Worm (Caenorhabditis elegans) whole organism, L1 larva: Measurements from ENCODE around the gene erd-2.1.

Experiments
- ceh-88 ChIP-seq: fragments of 200-800 bp; sonication (Bioruptor generic); IDR thresholded peaks from 2 replicates; pipeline ENCODE4 v1.3.6; 2022; ENCODE audit warnings: missing genetic modification characterization, missing compliant biosample characterization
- egl-13 ChIP-seq: sonication (generic microtip); optimal IDR thresholded peaks from 2 replicates; lab custom pipeline; 2016; ENCODE audit warnings: missing genotype, missing genetic modification reagents, missing genetic modification characterization, missing compliant biosample characterization
- ets-5 ChIP-seq: fragments of 200-800 bp; sonication (Bioruptor generic); IDR thresholded peaks from 2 replicates; pipeline ENCODE4 v1.3.6; 2022; ENCODE audit warnings: missing genetic modification characterization, missing compliant biosample characterization
- fkh-4 ChIP-seq: sonication (generic microtip); optimal IDR thresholded peaks from 2 replicates; lab custom pipeline; 2016; ENCODE audit warnings: missing compliant biosample characterization, missing genetic modification characterization, borderline replicate concordance
- fos-1 ChIP-seq: fragments of 150-350 bp; optimal IDR thresholded peaks from 2 replicates; lab custom pipeline; 2014; ENCODE audit warnings: missing biosample characterization, missing genetic modification characterization
- hpl-2 ChIP-seq: fragments of 150-350 bp; optimal IDR thresholded peaks from 2 replicates; lab custom pipeline; 2014; ENCODE audit warnings: missing biosample characterization, missing genetic modification reagents, missing genetic modification characterization
- lin-13 ChIP-seq: fragments of 150-350 bp; optimal IDR thresholded peaks from 2 replicates; lab custom pipeline; 2014; ENCODE audit warnings: missing biosample characterization, missing genetic modification reagents, missing genetic modification characterization
- nhr-90 ChIP-seq: sonication (generic microtip); optimal IDR thresholded peaks from 2 replicates; lab custom pipeline; 2016; ENCODE audit warnings: mild to moderate bottlenecking, missing genetic modification characterization, missing compliant biosample characterization; ENCODE audit not compliant: poor library complexity
- unc-130 ChIP-seq: fragments of 150-350 bp; optimal IDR thresholded peaks from 2 replicates; lab custom pipeline; 2017; ENCODE audit warnings: missing biosample characterization, missing genetic modification characterization, inconsistent platforms
- ztf-11 ChIP-seq, 2 experiments: sonication (generic microtip); optimal IDR thresholded peaks; 2 replicates each; lab custom pipeline; 2016 to 2017; ENCODE audit warnings: missing genetic modification characterization in 2 of 2, missing biosample characterization in 1 of 2, missing compliant biosample characterization in 1 of 2

ce11 chrX:10205321-10205720, 46.7 kb upstream of the erd-2.1 start, which contains the start of gene sex-1:
- TF ChIP-seq fos-1 (tag; lab: Kevin White, UChicago) (no peak), lin-13 (GFP tag; lab: Kevin White, UChicago) (no peak), egl-13 (no peak), hpl-2 (no peak), nhr-90 (tag; lab: Kevin White, UChicago) (no peak), ets-5 (GFP tag; lab: Robert Waterston, UW) (no peak), ceh-88 (GFP tag; lab: Robert Waterston, UW) (no peak), fkh-4 (no peak), unc-130 (tag; lab: Kevin White, UChicago) (no peak), ztf-11 (tag; optimal IDR thresholded peaks at IDR 0.05; lab: Kevin White, UChicago) (no peak)
